Fruit fly (Drosophila melanogaster) whole organism, embryonic: Measurements from ENCODE around the gene CG10132.
A peak's percentile ranks its signal among the peaks of the same experiment; 100 is the strongest.

Experiments used
- ATbp ChIP-seq: fragments of 200-800 bp; sonication (Bioruptor generic); optimal IDR thresholded peaks from 2 replicates; lab custom pipeline; 2017; ENCODE audit warnings: missing biosample characterization, mild to moderate bottlenecking, missing genetic modification characterization, missing genetic modification reagents
- Bgb ChIP-seq: fragments of 200-800 bp; sonication (Bioruptor generic); IDR thresholded peaks from 2 replicates; pipeline ENCODE4 v1.3.6; 2022; ENCODE audit warnings: missing biosample characterization, missing genetic modification characterization; ENCODE audit not compliant: partially characterized antibody
- Blimp-1 ChIP-seq: fragments of 200-800 bp; sonication (Bioruptor generic); optimal IDR thresholded peaks from 3 replicates; lab custom pipeline; 2018; ENCODE audit warnings: missing biosample characterization, missing genetic modification characterization, mild to moderate bottlenecking, moderate library complexity, missing genetic modification reagents
- CG10267 ChIP-seq: fragments of 200-800 bp; sonication (Bioruptor generic); optimal IDR thresholded peaks from 2 replicates; lab custom pipeline; 2018; ENCODE audit warnings: missing biosample characterization, mild to moderate bottlenecking, missing genetic modification characterization, moderate library complexity
- CG12219 ChIP-seq: fragments of 200-800 bp; sonication (Bioruptor generic); optimal IDR thresholded peaks from 3 replicates; lab custom pipeline; 2018; ENCODE audit warnings: missing biosample characterization, mild to moderate bottlenecking, missing genetic modification characterization
- CG13287 ChIP-seq: fragments of 200-800 bp; sonication (Bioruptor generic); IDR thresholded peaks from 2 replicates; pipeline ENCODE4 v1.3.6; 2022; ENCODE audit warnings: missing biosample characterization, missing genetic modification characterization; ENCODE audit not compliant: partially characterized antibody
- CG13424 ChIP-seq: fragments of 200-800 bp; sonication (Bioruptor generic); optimal IDR thresholded peaks from 2 replicates; lab custom pipeline; 2019; ENCODE audit warnings: missing biosample characterization, mild to moderate bottlenecking, missing genetic modification characterization, moderate library complexity
- CG13624 ChIP-seq: fragments of 200-800 bp; sonication (Bioruptor generic); optimal IDR thresholded peaks from 2 replicates; lab custom pipeline; 2016; ENCODE audit warnings: missing biosample characterization, missing genetic modification characterization
- CG14710 ChIP-seq: fragments of 200-800 bp; sonication (Bioruptor generic); optimal IDR thresholded peaks from 3 replicates; lab custom pipeline; 2019; ENCODE audit warnings: missing biosample characterization, mild to moderate bottlenecking, missing genetic modification characterization, moderate library complexity
- CG14860 ChIP-seq: fragments of 200-800 bp; sonication (Bioruptor generic); IDR thresholded peaks from 3 replicates; pipeline ENCODE4 v1.3.6; 2022; ENCODE audit warnings: missing biosample characterization, missing genetic modification characterization; ENCODE audit not compliant: partially characterized antibody
- CG15514 ChIP-seq: fragments of 200-800 bp; sonication (Bioruptor generic); optimal IDR thresholded peaks from 3 replicates; lab custom pipeline; 2017; ENCODE audit warnings: missing biosample characterization, missing genetic modification characterization, mild to moderate bottlenecking, moderate library complexity, missing genetic modification reagents
- CG1602 ChIP-seq: fragments of 200-800 bp; sonication (Bioruptor generic); optimal IDR thresholded peaks from 3 replicates; lab custom pipeline; 2016; ENCODE audit warnings: missing biosample characterization, missing genetic modification characterization
- CG17186 ChIP-seq: fragments of 200-800 bp; sonication (Bioruptor generic); optimal IDR thresholded peaks from 3 replicates; lab custom pipeline; 2017; ENCODE audit warnings: missing biosample characterization, missing genetic modification reagents, missing genetic modification characterization
- CG17385 ChIP-seq: fragments of 200-800 bp; sonication (Bioruptor generic); optimal IDR thresholded peaks from 3 replicates; lab custom pipeline; 2018; ENCODE audit warnings: missing biosample characterization, mild to moderate bottlenecking, missing genetic modification characterization
- CG1792 ChIP-seq: fragments of 200-800 bp; sonication (Bioruptor generic); optimal IDR thresholded peaks from 2 replicates; lab custom pipeline; 2016; ENCODE audit warnings: missing biosample characterization, missing genetic modification characterization
- CG2116 ChIP-seq: fragments of 200-800 bp; sonication (Bioruptor generic); optimal IDR thresholded peaks from 3 replicates; lab custom pipeline; 2018; ENCODE audit warnings: missing biosample characterization, mild to moderate bottlenecking, missing genetic modification characterization
- CG30020 ChIP-seq: fragments of 200-800 bp; optimal IDR thresholded peaks from 2 replicates; lab custom pipeline; 2019; ENCODE audit warnings: missing biosample characterization, mild to moderate bottlenecking, missing genetic modification characterization, moderate library complexity
- CG3726 ChIP-seq: fragments of 200-800 bp; sonication (Bioruptor generic); IDR thresholded peaks from 3 replicates; pipeline ENCODE4, ENCODE4 v1.3.6; 2022; ENCODE audit warnings: missing biosample characterization, missing genetic modification characterization
- CG3838 ChIP-seq: fragments of 200-800 bp; sonication (Bioruptor generic); optimal IDR thresholded peaks from 3 replicates; lab custom pipeline; 2016; ENCODE audit warnings: missing biosample characterization, missing genetic modification characterization
- CG42726 ChIP-seq: fragments of 200-800 bp; sonication (Bioruptor generic); IDR thresholded peaks from 2 replicates; pipeline ENCODE4 v1.3.6; 2022; ENCODE audit warnings: missing biosample characterization, missing genetic modification characterization; ENCODE audit not compliant: partially characterized antibody
- CG9797 ChIP-seq: fragments of 200-800 bp; sonication (Bioruptor generic); optimal IDR thresholded peaks from 3 replicates; lab custom pipeline; 2018; ENCODE audit warnings: missing biosample characterization, mild to moderate bottlenecking, missing genetic modification characterization
- Dll ChIP-seq: fragments of 200-800 bp; sonication (Bioruptor generic); IDR thresholded peaks from 4 replicates; pipeline ENCODE4 v1.3.6; 2022; ENCODE audit warnings: missing biosample characterization, missing genetic modification characterization; ENCODE audit not compliant: partially characterized antibody
- E2f2 ChIP-seq: fragments of 200-800 bp; sonication (Bioruptor generic); IDR thresholded peaks from 2 replicates; pipeline ENCODE4 v1.3.6; 2022; ENCODE audit warnings: missing biosample characterization, missing genetic modification characterization
- Ets97D ChIP-seq: fragments of 200-800 bp; sonication (Bioruptor generic); optimal IDR thresholded peaks from 3 replicates; lab custom pipeline; 2016; ENCODE audit warnings: missing biosample characterization, missing genetic modification characterization
- Hey ChIP-seq: fragments of 200-800 bp; sonication (Bioruptor generic); optimal IDR thresholded peaks from 3 replicates; lab custom pipeline; 2018; ENCODE audit warnings: missing biosample characterization, mild to moderate bottlenecking, missing genetic modification characterization
- HmgZ ChIP-seq: fragments of 200-800 bp; sonication (Bioruptor generic); optimal IDR thresholded peaks from 2 replicates; lab custom pipeline; 2018; ENCODE audit warnings: missing biosample characterization, mild to moderate bottlenecking, missing genetic modification characterization
- Med ChIP-seq: fragments of 200-800 bp; sonication (Bioruptor generic); peaks from one replicate; lab custom pipeline; 2016; ENCODE audit warnings: missing biosample characterization, missing genetic modification characterization, mild to moderate bottlenecking, inconsistent platforms, moderate library complexity
- Opbp ChIP-seq: fragments of 200-800 bp; sonication (Bioruptor generic); IDR thresholded peaks from 3 replicates; pipeline ENCODE4 v1.3.6; 2022; ENCODE audit warnings: missing biosample characterization, missing genetic modification characterization; ENCODE audit not compliant: partially characterized antibody
- Scr ChIP-seq: fragments of 200-800 bp; sonication (Bioruptor generic); IDR thresholded peaks from 2 replicates; pipeline ENCODE4 v1.3.6; 2022; ENCODE audit warnings: missing biosample characterization, missing genetic modification characterization; ENCODE audit not compliant: partially characterized antibody
- Side ChIP-seq: fragments of 200-800 bp; sonication (Bioruptor generic); optimal IDR thresholded peaks from 2 replicates; lab custom pipeline; 2016; ENCODE audit warnings: missing biosample characterization, missing genetic modification characterization
- Sin3A ChIP-seq: fragments of >200 bp; optimal IDR thresholded peaks from 2 replicates; lab custom pipeline; 2018
- Sry-δ ChIP-seq: fragments of 200-800 bp; sonication (Bioruptor generic); optimal IDR thresholded peaks from 2 replicates; lab custom pipeline; 2016; ENCODE audit warnings: missing biosample characterization, missing genetic modification characterization
- Ssrp ChIP-seq: fragments of 200-800 bp; sonication (Bioruptor generic); optimal IDR thresholded peaks from 2 replicates; lab custom pipeline; 2018; ENCODE audit warnings: missing biosample characterization, mild to moderate bottlenecking, missing genetic modification characterization, moderate library complexity
- YL-1 ChIP-seq: fragments of 200-800 bp; sonication (Bioruptor generic); optimal IDR thresholded peaks from 3 replicates; lab custom pipeline; 2017; ENCODE audit warnings: missing biosample characterization, mild to moderate bottlenecking, missing genetic modification characterization
- ato ChIP-seq: fragments of 200-800 bp; sonication (Bioruptor generic); IDR thresholded peaks from 2 replicates; pipeline ENCODE4 v1.3.6; 2022; ENCODE audit warnings: missing biosample characterization, missing genetic modification characterization; ENCODE audit not compliant: partially characterized antibody
- bbx ChIP-seq: fragments of 200-800 bp; sonication (Bioruptor generic); IDR thresholded peaks from 2 replicates; pipeline ENCODE4 v1.3.6; 2022; ENCODE audit warnings: missing biosample characterization, missing genetic modification characterization; ENCODE audit not compliant: partially characterized antibody
- chinmo ChIP-seq: fragments of 200-800 bp; sonication (Bioruptor generic); IDR thresholded peaks from 4 replicates; pipeline ENCODE4 v1.3.6; 2022; ENCODE audit warnings: missing biosample characterization, missing genetic modification characterization; ENCODE audit not compliant: partially characterized antibody
- chm ChIP-seq: fragments of 200-800 bp; sonication (Bioruptor generic); IDR thresholded peaks from 2 replicates; pipeline ENCODE4 v1.3.6; 2022; ENCODE audit warnings: missing biosample characterization, missing genetic modification characterization
- gcm ChIP-seq: fragments of 200-800 bp; sonication (Bioruptor generic); optimal IDR thresholded peaks from 2 replicates; lab custom pipeline; 2019; ENCODE audit warnings: missing biosample characterization, mild to moderate bottlenecking, missing genetic modification characterization, moderate library complexity
- mirr ChIP-seq: fragments of 200-800 bp; sonication (Bioruptor generic); optimal IDR thresholded peaks from 3 replicates; lab custom pipeline; 2018; ENCODE audit warnings: missing biosample characterization, mild to moderate bottlenecking, missing genetic modification characterization
- mld ChIP-seq: fragments of 200-800 bp; sonication (Bioruptor generic); IDR thresholded peaks from 3 replicates; pipeline ENCODE4 v1.3.6; 2022; ENCODE audit warnings: missing biosample characterization, missing genetic modification characterization; ENCODE audit not compliant: partially characterized antibody
- nerfin-1 ChIP-seq: fragments of 200-800 bp; sonication (Bioruptor generic); optimal IDR thresholded peaks from 3 replicates; lab custom pipeline; 2019; ENCODE audit warnings: missing biosample characterization, mild to moderate bottlenecking, missing genetic modification characterization, moderate library complexity
- pzg ChIP-seq: fragments of 200-800 bp; sonication (Bioruptor generic); optimal IDR thresholded peaks from 3 replicates; lab custom pipeline; 2018; ENCODE audit warnings: missing biosample characterization, mild to moderate bottlenecking, missing genetic modification characterization, moderate library complexity
- sens-2 ChIP-seq: fragments of 200-800 bp; sonication (Bioruptor generic); IDR thresholded peaks from 2 replicates; pipeline ENCODE4 v1.3.6; 2022; ENCODE audit warnings: missing biosample characterization, missing genetic modification characterization
- sisA ChIP-seq: fragments of 200-800 bp; sonication (Bioruptor generic); IDR thresholded peaks from 2 replicates; pipeline ENCODE4 v1.3.6; 2022; ENCODE audit warnings: missing biosample characterization, missing genetic modification characterization
- stc ChIP-seq: fragments of 200-800 bp; sonication (Bioruptor generic); IDR thresholded peaks from 2 replicates; pipeline ENCODE4 v1.3.6; 2022; ENCODE audit warnings: missing biosample characterization, missing genetic modification characterization
- tna ChIP-seq: fragments of 200-800 bp; sonication (Bioruptor generic); IDR thresholded peaks from 2 replicates; pipeline ENCODE4 v1.3.6; 2022; ENCODE audit warnings: missing biosample characterization, missing genetic modification characterization; ENCODE audit not compliant: partially characterized antibody
- trem ChIP-seq: fragments of 200-800 bp; optimal IDR thresholded peaks from 3 replicates; lab custom pipeline; 2019; ENCODE audit warnings: missing biosample characterization, mild to moderate bottlenecking, missing genetic modification characterization, moderate library complexity
- unc-4 ChIP-seq: fragments of 200-800 bp; sonication (Bioruptor generic); IDR thresholded peaks from 2 replicates; pipeline ENCODE4 v1.3.6; 2022; ENCODE audit warnings: missing biosample characterization, missing genetic modification characterization; ENCODE audit not compliant: partially characterized antibody

The CG10132 gene

dm6 chr2L:19497983-19498382 is 20.6 kb upstream of the CG10132 start, which contains the start of gene Top3alpha (continued):
- TF ChIP-seq CG9797 (GFP tag; lab: Kevin White, UChicago), result peak; percentile 79
- no peak for TF ChIP-seq CG13424 (tag; lab: Kevin White, UChicago)
- TF ChIP-seq CG14860 (GFP tag; lab: Robert Waterston, UW), result peak; percentile 57; the same call in 1 of the 3 replicates
- no peak for TF ChIP-seq CG12219 (GFP tag; lab: Kevin White, UChicago)
- no peak for TF ChIP-seq stc (GFP tag; lab: Robert Waterston, UW)
- peak; percentile 90 for TF ChIP-seq CG2116 (GFP tag; lab: Kevin White, UChicago)
- TF ChIP-seq CG13287 (GFP tag; lab: Robert Waterston, UW), result peak; percentile 84
- TF ChIP-seq CG17186 (GFP tag; lab: Kevin White, UChicago), result peak; percentile 72
- peak; percentile 36 for TF ChIP-seq Ets97D
- no peak for TF ChIP-seq CG3838 (GFP tag; lab: Kevin White, UChicago)
- TF ChIP-seq CG13624 (GFP tag; lab: Kevin White, UChicago), result peak; percentile 30
- TF ChIP-seq CG14710 (tag; lab: Kevin White, UChicago), result peak; percentile 52
- no peak for TF ChIP-seq sens-2
- TF ChIP-seq Hey (tag; lab: Kevin White, UChicago), result no peak
- TF ChIP-seq chm (GFP tag; lab: Robert Waterston, UW), result no peak
- peak; percentile 70 for TF ChIP-seq unc-4 (GFP tag; lab: Robert Waterston, UW)
- TF ChIP-seq Opbp (GFP tag; lab: Robert Waterston, UW), result peak; percentile 75
- peak; percentile 48 for TF ChIP-seq Sin3A (lab: Kevin White, UChicago)
- TF ChIP-seq CG1792, result no peak
- TF ChIP-seq Dll (GFP tag; lab: Robert Waterston, UW), result peak; percentile 76
- TF ChIP-seq Blimp-1 (GFP tag; lab: Kevin White, UChicago), result no peak
- TF ChIP-seq Bgb (GFP tag; lab: Robert Waterston, UW), result peak; percentile 74
- no peak for TF ChIP-seq mirr (GFP tag; lab: Kevin White, UChicago)
- no peak for TF ChIP-seq Ssrp (tag; lab: Kevin White, UChicago)
- TF ChIP-seq trem (tag; lab: Kevin White, UChicago), result peak; percentile 74
- TF ChIP-seq Scr (GFP tag; lab: Robert Waterston, UW), result peak; percentile 59
- peak; percentile 58 for TF ChIP-seq CG15514 (GFP tag; lab: Kevin White, UChicago)
- peak; percentile 78; the same call in 1 of the 2 replicates for TF ChIP-seq bbx
- no peak for TF ChIP-seq gcm (GFP tag; lab: Kevin White, UChicago)
- TF ChIP-seq mld (GFP tag; lab: Robert Waterston, UW), result 0 out of 3 replicates have a peak, but pooled peaks have one; percentile 27
- no peak for TF ChIP-seq CG1602
- peak; percentile 73 for TF ChIP-seq tna
- TF ChIP-seq Sry-δ (GFP tag; lab: Kevin White, UChicago), result peak; percentile 66
- TF ChIP-seq chinmo (GFP tag; lab: Robert Waterston, UW), result 0 out of 4 replicates have a peak, but pooled peaks have one; percentile 10
- TF ChIP-seq nerfin-1 (tag; lab: Kevin White, UChicago), result peak; percentile 14
- TF ChIP-seq CG30020, result no peak
- peak; percentile 83 for TF ChIP-seq pzg
- TF ChIP-seq CG17385 (GFP tag; lab: Kevin White, UChicago), result peak; percentile 97
- TF ChIP-seq HmgZ, result peak; percentile 49
- peak; percentile 59 for TF ChIP-seq Med
- peak; percentile 99 for TF ChIP-seq E2f2 (GFP tag; lab: Robert Waterston, UW)
- TF ChIP-seq sisA (GFP tag; lab: Robert Waterston, UW), result no peak
- TF ChIP-seq Side (GFP tag; lab: Kevin White, UChicago), result no peak
- TF ChIP-seq ato (GFP tag; lab: Robert Waterston, UW), result peak; percentile 38; the same call in 1 of the 2 replicates
- TF ChIP-seq YL-1 (GFP tag; lab: Kevin White, UChicago), result peak; percentile 47
- TF ChIP-seq CG42726 (GFP tag; lab: Robert Waterston, UW), result peak; percentile 14; the same call in 1 of the 2 replicates
- peak; percentile 21 for TF ChIP-seq CG10267 (tag; lab: Kevin White, UChicago)
- no peak for TF ChIP-seq CG3726
- TF ChIP-seq ATbp, result no peak
